Fruit fly (Drosophila melanogaster) whole organism, wandering third instar larva: ENCODE measurements around the gene PSMG1.

Experiments
- CG9705 ChIP-seq: fragments of 200-800 bp; sonication (Bioruptor generic); optimal IDR thresholded peaks from 2 replicates; lab custom pipeline; 2018; ENCODE audit warnings: missing biosample characterization, mild to moderate bottlenecking, missing genetic modification characterization
- Dfd ChIP-seq: fragments of >200 bp; optimal IDR thresholded peaks from 2 replicates; lab custom pipeline; 2017; ENCODE audit warnings: missing biosample characterization, missing genetic modification characterization
- Dif ChIP-seq: fragments of 200-275, 200-300 bp; sonication (Bioruptor generic); optimal IDR thresholded peaks from 2 replicates; lab custom pipeline; 2018; ENCODE audit warnings: missing biosample characterization, missing genetic modification characterization; ENCODE audit not compliant: partially characterized antibody
- HLH106 ChIP-seq: fragments of 200-800 bp; optimal IDR thresholded peaks from 3 replicates; lab custom pipeline; 2019; ENCODE audit warnings: missing biosample characterization, mild to moderate bottlenecking, missing genetic modification characterization, moderate library complexity
- Hr78 ChIP-seq: fragments of >200 bp; optimal IDR thresholded peaks from 2 replicates; lab custom pipeline; 2017; ENCODE audit warnings: missing biosample characterization, missing genetic modification characterization
- Hr83 ChIP-seq: fragments of 200-300 bp; sonication (Bioruptor generic); optimal IDR thresholded peaks from 2 replicates; lab custom pipeline; 2016; ENCODE audit warnings: missing biosample characterization, mild to moderate bottlenecking, missing genetic modification characterization, moderate library complexity; ENCODE audit not compliant: poor library complexity, severe bottlenecking
- OdsH ChIP-seq: fragments of 200-800 bp; sonication (Bioruptor generic); optimal IDR thresholded peaks from 2 replicates; lab custom pipeline; 2016; ENCODE audit warnings: missing biosample characterization, mild to moderate bottlenecking, missing genetic modification characterization
- h ChIP-seq: fragments of 200-800 bp; sonication (Bioruptor generic); optimal IDR thresholded peaks from 3 replicates; lab custom pipeline; 2016; ENCODE audit warnings: missing biosample characterization, mild to moderate bottlenecking, missing genetic modification characterization
- pan ChIP-seq: fragments of >200 bp; optimal IDR thresholded peaks from 2 replicates; lab custom pipeline; 2017
- rgr ChIP-seq: fragments of 200-800 bp; sonication (Bioruptor generic); optimal IDR thresholded peaks from 3 replicates; lab custom pipeline; 2016; ENCODE audit warnings: missing biosample characterization, mild to moderate bottlenecking, missing genetic modification characterization
- sv ChIP-seq: fragments of 200-800 bp; sonication (Bioruptor generic); optimal IDR thresholded peaks from 3 replicates; lab custom pipeline; 2016; ENCODE audit warnings: missing biosample characterization, missing genetic modification characterization
- usp ChIP-seq: fragments of >200 bp; optimal IDR thresholded peaks from 2 replicates; lab custom pipeline; 2017; ENCODE audit warnings: missing biosample characterization, missing genetic modification characterization

- no peak for TF ChIP-seq Dfd
- TF ChIP-seq Hr83 (GFP tag; lab: Kevin White, UChicago) = no peak
- TF ChIP-seq usp (GFP tag; lab: Kevin White, UChicago) = no peak
- TF ChIP-seq OdsH (GFP tag; lab: Kevin White, UChicago) = no peak
- TF ChIP-seq pan (lab: Kevin White, UChicago) = no peak
- TF ChIP-seq rgr (GFP tag; lab: Kevin White, UChicago) = no peak
- TF ChIP-seq sv (GFP tag; lab: Kevin White, UChicago) = no peak
- no peak for TF ChIP-seq h (GFP tag; lab: Kevin White, UChicago)
- TF ChIP-seq Hr78 (GFP tag; lab: Kevin White, UChicago) = no peak
- TF ChIP-seq CG9705 (GFP tag; lab: Kevin White, UChicago) = no peak
- no peak for TF ChIP-seq Dif (GFP tag; lab: Kevin White, UChicago)
- TF ChIP-seq HLH106 (tag; lab: Kevin White, UChicago) = no peak
Measured at dm6 chr3R:5840870-5841269, 46.8 kb upstream of the PSMG1 start, which contains the start of gene CG1213.
